ENCODE assay signal across 6 fruit fly cellular contexts in the genomic region with DNA sequence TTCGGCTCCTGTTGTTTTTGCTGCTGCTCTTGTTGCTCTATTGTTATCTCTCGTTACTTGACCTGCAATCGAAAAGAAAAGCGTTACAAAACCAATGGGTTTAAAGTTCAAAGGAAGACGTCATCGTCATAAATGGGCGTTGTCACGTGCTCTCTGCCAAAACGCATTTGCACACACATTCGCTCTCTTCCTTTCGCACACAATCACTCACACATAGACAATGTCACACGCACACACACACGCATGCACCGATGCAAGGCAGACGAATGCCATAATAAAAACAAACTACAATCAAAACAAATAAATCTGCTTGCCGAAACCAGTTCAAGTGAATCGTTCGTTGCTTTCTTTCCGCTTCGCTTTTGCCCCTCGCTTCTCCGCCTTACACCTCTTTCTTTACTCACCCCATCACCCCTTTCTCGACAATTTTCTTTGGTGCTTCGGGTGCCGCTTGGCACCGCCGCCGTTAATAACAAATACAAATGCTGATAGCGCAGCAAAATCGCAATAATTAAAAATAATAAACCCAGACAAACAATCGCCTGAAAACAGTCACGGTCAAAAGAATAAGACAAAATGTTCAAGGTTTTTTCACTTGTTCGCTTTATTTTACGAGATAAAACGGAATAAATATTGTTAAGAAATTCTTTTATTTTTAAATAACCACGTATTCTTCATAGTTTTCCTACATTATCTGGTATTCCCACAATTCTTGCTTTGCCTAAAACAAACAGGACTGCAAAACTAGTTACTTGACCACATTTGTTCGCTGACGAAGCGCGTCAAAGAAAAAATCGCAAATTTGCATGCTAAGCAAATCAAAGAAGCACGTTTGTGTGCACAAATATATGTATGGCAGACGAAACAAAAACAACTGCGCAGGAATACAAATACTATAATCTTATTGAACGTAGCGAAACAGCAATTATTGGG.
TF ChIP-seq lines count a peak whose summit lies in the region.

No protein-coding gene starts in this region.

- TF ChIP-seq CTCF in whole organism, embryonic (GFP tag; optimal IDR thresholded peaks at IDR 0.05; lab: Kevin White, UChicago) = no peak

TF ChIP-seq in whole organism, 6 proteins besides CTCF, POLR2A, EP300 and RAD21:
- TF ChIP-seq pan (optimal IDR thresholded peaks at IDR 0.05; lab: Kevin White, UChicago) = no peak
- TF ChIP-seq psq (optimal IDR thresholded peaks at IDR 0.05; lab: Kevin White, UChicago) = peak; percentile 2

TF ChIP-seq in whole organism, adult, 20 proteins besides CTCF, POLR2A, EP300 and RAD21 (continues in another document):
- TF ChIP-seq cic (GFP tag; optimal IDR thresholded peaks at IDR 0.05; lab: Kevin White, UChicago) (peak; percentile 96), CG7101 (tag; optimal IDR thresholded peaks at IDR 0.05; lab: Kevin White, UChicago) (peak; percentile 90), toe (GFP tag; optimal IDR thresholded peaks at IDR 0.05; lab: Kevin White, UChicago) (no peak), Hr96 (GFP tag; optimal IDR thresholded peaks at IDR 0.05; lab: Kevin White, UChicago) (peak; percentile 60), Crg-1 (GFP tag; optimal IDR thresholded peaks at IDR 0.05; lab: Kevin White, UChicago) (peak; percentile 21), CG14711 (tag; optimal IDR thresholded peaks at IDR 0.05; lab: Kevin White, UChicago) (peak; percentile 84), Clk (GFP tag; optimal IDR thresholded peaks at IDR 0.05; lab: Kevin White, UChicago) (peak; percentile 18), kay (GFP tag; lab: Kevin White, UChicago; ENCODE audit: borderline replicate concordance) (peak; percentile 98), pad (GFP tag; optimal IDR thresholded peaks at IDR 0.05; lab: Kevin White, UChicago) (peak; percentile 30), cnc (optimal IDR thresholded peaks at IDR 0.05; lab: Kevin White, UChicago) (peak in 1 of 2 experiments; percentile 5), tj (GFP tag; optimal IDR thresholded peaks at IDR 0.05; lab: Kevin White, UChicago) (peak; percentile 100), Mnt (GFP tag; optimal IDR thresholded peaks at IDR 0.05; lab: Kevin White, UChicago) (peak; percentile 83), CG5204 (GFP tag; optimal IDR thresholded peaks at IDR 0.05; lab: Kevin White, UChicago) (no peak), CG12768 (GFP tag; optimal IDR thresholded peaks at IDR 0.05; lab: Kevin White, UChicago) (peak; percentile 81), CG33017 (tag; optimal IDR thresholded peaks at IDR 0.05; lab: Kevin White, UChicago) (peak; percentile 91)

TF ChIP-seq in whole organism, embryonic, 481 proteins besides CTCF, POLR2A, EP300 and RAD21 (continues in another document):
- TF ChIP-seq CG2712 (tag; optimal IDR thresholded peaks at IDR 0.05; lab: Kevin White, UChicago) = peak; percentile 16
- TF ChIP-seq Kr (GFP tag; optimal IDR thresholded peaks at IDR 0.05; lab: Kevin White, UChicago) = peak; percentile 37
- no peak for TF ChIP-seq CG2199 (GFP tag; IDR thresholded peaks at IDR 0.05; lab: Robert Waterston, UW)
- TF ChIP-seq CG11695 (GFP tag; IDR thresholded peaks at IDR 0.05; lab: Robert Waterston, UW) = 0 out of 3 replicates have a peak, but pooled peaks have one; percentile 22
- TF ChIP-seq CG10267 (tag; optimal IDR thresholded peaks at IDR 0.05; lab: Kevin White, UChicago) = peak; percentile 4
- TF ChIP-seq lilli (GFP tag; optimal IDR thresholded peaks at IDR 0.05; lab: Kevin White, UChicago) = peak; percentile 49
- TF ChIP-seq Asciz (GFP tag; optimal IDR thresholded peaks at IDR 0.05; lab: Kevin White, UChicago) = peak; percentile 24
- peak; percentile 6 for TF ChIP-seq Usf (GFP tag; optimal IDR thresholded peaks at IDR 0.05; lab: Kevin White, UChicago)
- TF ChIP-seq dysf (GFP tag; IDR thresholded peaks at IDR 0.05; lab: Robert Waterston, UW) = no peak
- no peak for TF ChIP-seq jigr1 (GFP tag; IDR thresholded peaks at IDR 0.05; lab: Robert Waterston, UW)
- TF ChIP-seq CG15479 (GFP tag; optimal IDR thresholded peaks at IDR 0.05; lab: Kevin White, UChicago) = peak; percentile 26
- no peak for TF ChIP-seq yki (optimal IDR thresholded peaks at IDR 0.05; lab: Kevin White, UChicago)
- peak; percentile 88 for TF ChIP-seq lbe (GFP tag; optimal IDR thresholded peaks at IDR 0.05; lab: Kevin White, UChicago)
- peak; percentile 62 for TF ChIP-seq Med (GFP tag; lab: Kevin White, UChicago)
- no peak for TF ChIP-seq Atf3 (GFP tag; optimal IDR thresholded peaks at IDR 0.05; lab: Kevin White, UChicago)
- no peak for TF ChIP-seq CkIIα-i1 (GFP tag; IDR thresholded peaks at IDR 0.05; lab: Robert Waterston, UW)

TF ChIP-seq in whole organism, prepupa, 60 proteins besides CTCF, POLR2A, EP300 and RAD21 (continues in another document):
- TF ChIP-seq Sox102F (GFP tag; optimal IDR thresholded peaks at IDR 0.05; lab: Kevin White, UChicago) (peak; percentile 84), pdm3 (GFP tag; optimal IDR thresholded peaks at IDR 0.05; lab: Kevin White, UChicago) (peak; percentile 82), CG9139 (GFP tag; optimal IDR thresholded peaks at IDR 0.05; lab: Kevin White, UChicago) (no peak), vri (GFP tag; optimal IDR thresholded peaks at IDR 0.05; lab: Kevin White, UChicago) (peak; percentile 90), acj6 (GFP tag; optimal IDR thresholded peaks at IDR 0.05; lab: Kevin White, UChicago) (peak; percentile 77), CG10631 (GFP tag; optimal IDR thresholded peaks at IDR 0.05; lab: Kevin White, UChicago) (peak; percentile 75), CG4318 (GFP tag; optimal IDR thresholded peaks at IDR 0.05; lab: Kevin White, UChicago) (no peak), CG7368 (GFP tag; optimal IDR thresholded peaks at IDR 0.05; lab: Kevin White, UChicago) (peak; percentile 50), CG3032 (tag; optimal IDR thresholded peaks at IDR 0.05; lab: Kevin White, UChicago) (peak; percentile 70), Hr4 (GFP tag; optimal IDR thresholded peaks at IDR 0.05; lab: Kevin White, UChicago) (peak; percentile 92), Met (GFP tag; optimal IDR thresholded peaks at IDR 0.05; lab: Kevin White, UChicago) (peak; percentile 92), Eip78C (GFP tag; lab: Kevin White, UChicago) (peak; percentile 98), CG10669 (GFP tag; optimal IDR thresholded peaks at IDR 0.05; lab: Kevin White, UChicago) (peak; percentile 71), CG8119 (GFP tag; IDR thresholded peaks at IDR 0.05; lab: Robert Waterston, UW) (peak; percentile 87), CG11902 (GFP tag; optimal IDR thresholded peaks at IDR 0.05; lab: Kevin White, UChicago) (peak; percentile 32), CG16779 (tag; optimal IDR thresholded peaks at IDR 0.05; lab: Kevin White, UChicago) (peak; percentile 52), CG6163 (GFP tag; IDR thresholded peaks at IDR 0.05; lab: Robert Waterston, UW) (peak; percentile 70)

TF ChIP-seq in whole organism, pupa, 21 proteins besides CTCF, POLR2A, EP300 and RAD21 (continues in another document):
- TF ChIP-seq gl (tag; optimal IDR thresholded peaks at IDR 0.05; lab: Kevin White, UChicago) (no peak), CG17806 (tag; optimal IDR thresholded peaks at IDR 0.05; lab: Kevin White, UChicago) (peak; percentile 72), Snoo (tag; optimal IDR thresholded peaks at IDR 0.05; lab: Kevin White, UChicago) (peak; percentile 76), Pif1A (GFP tag; optimal IDR thresholded peaks at IDR 0.05; lab: Kevin White, UChicago) (peak; percentile 79), EcR (GFP tag; optimal IDR thresholded peaks at IDR 0.05; lab: Kevin White, UChicago) (peak; percentile 78), CG12605 (GFP tag; IDR thresholded peaks at IDR 0.05; lab: Robert Waterston, UW) (peak; percentile 32; the same call in 1 of the 2 replicates), CG15710 (tag; optimal IDR thresholded peaks at IDR 0.05; lab: Kevin White, UChicago) (peak; percentile 66), rn (GFP tag; IDR thresholded peaks at IDR 0.05; lab: Robert Waterston, UW) (no peak), CG32121 (GFP tag; IDR thresholded peaks at IDR 0.05; lab: Robert Waterston, UW) (peak; percentile 76), fd96Ca (GFP tag; IDR thresholded peaks at IDR 0.05; lab: Robert Waterston, UW) (peak; percentile 67; the same call in 2 of the 3 replicates), CG10348 (GFP tag; IDR thresholded peaks at IDR 0.05; lab: Robert Waterston, UW) (peak; percentile 8; the same call in 1 of the 2 replicates), CG9948 (tag; optimal IDR thresholded peaks at IDR 0.05; lab: Kevin White, UChicago) (peak; percentile 79), Pif1B (GFP tag; optimal IDR thresholded peaks at IDR 0.05; lab: Kevin White, UChicago) (peak; percentile 80), CG4496 (GFP tag; IDR thresholded peaks at IDR 0.05; lab: Robert Waterston, UW) (peak; percentile 71; the same call in 2 of the 3 replicates), CG13204 (GFP tag; optimal IDR thresholded peaks at IDR 0.05; lab: Kevin White, UChicago) (no peak), CG8159 (tag; optimal IDR thresholded peaks at IDR 0.05; lab: Kevin White, UChicago) (peak; percentile 76), Ets98B (GFP tag; IDR thresholded peaks at IDR 0.05; lab: Robert Waterston, UW) (peak; percentile 66)

TF ChIP-seq in whole organism, wandering third instar larva, 38 proteins besides CTCF, POLR2A, EP300 and RAD21 (continues in another document):
- peak; percentile 34 for TF ChIP-seq Vsx2 (GFP tag; optimal IDR thresholded peaks at IDR 0.05; lab: Kevin White, UChicago; ENCODE audit: partially characterized antibody)
- peak; percentile 82 for TF ChIP-seq HLH106 (tag; optimal IDR thresholded peaks at IDR 0.05; lab: Kevin White, UChicago)
- peak; percentile 89 for TF ChIP-seq br (GFP tag; optimal IDR thresholded peaks at IDR 0.05; lab: Kevin White, UChicago)
- peak; percentile 61 for TF ChIP-seq tai (GFP tag; optimal IDR thresholded peaks at IDR 0.05; lab: Kevin White, UChicago)
- no peak for TF ChIP-seq sage (GFP tag; optimal IDR thresholded peaks at IDR 0.05; lab: Kevin White, UChicago)
- peak; percentile 77 for TF ChIP-seq CrebA (GFP tag; optimal IDR thresholded peaks at IDR 0.05; lab: Kevin White, UChicago; ENCODE audit: borderline replicate concordance)
- no peak for TF ChIP-seq sv (GFP tag; optimal IDR thresholded peaks at IDR 0.05; lab: Kevin White, UChicago)
- TF ChIP-seq woc (GFP tag; optimal IDR thresholded peaks at IDR 0.05; lab: Kevin White, UChicago) = peak; percentile 88
- no peak for TF ChIP-seq Hr78 (GFP tag; optimal IDR thresholded peaks at IDR 0.05; lab: Kevin White, UChicago)
- TF ChIP-seq pan (optimal IDR thresholded peaks at IDR 0.05; lab: Kevin White, UChicago) = no peak
- no peak for TF ChIP-seq Mio (GFP tag; optimal IDR thresholded peaks at IDR 0.05; lab: Kevin White, UChicago)
- peak; percentile 74 for TF ChIP-seq CG32264 (GFP tag; optimal IDR thresholded peaks at IDR 0.05; lab: Kevin White, UChicago)
- TF ChIP-seq CG9705 (GFP tag; optimal IDR thresholded peaks at IDR 0.05; lab: Kevin White, UChicago) = peak; percentile 8
- peak; percentile 94 for TF ChIP-seq h (GFP tag; optimal IDR thresholded peaks at IDR 0.05; lab: Kevin White, UChicago)
- TF ChIP-seq rgr (GFP tag; optimal IDR thresholded peaks at IDR 0.05; lab: Kevin White, UChicago) = peak; percentile 93
- TF ChIP-seq dmrt93B (GFP tag; optimal IDR thresholded peaks at IDR 0.05; lab: Kevin White, UChicago) = peak; percentile 75
- peak; percentile 89 for TF ChIP-seq ey (GFP tag; optimal IDR thresholded peaks at IDR 0.05; lab: Kevin White, UChicago)
- TF ChIP-seq Hnf4 (GFP tag; optimal IDR thresholded peaks at IDR 0.05; lab: Kevin White, UChicago) = peak; percentile 83
- no peak for TF ChIP-seq Abd-B (GFP tag; optimal IDR thresholded peaks at IDR 0.05; lab: Kevin White, UChicago)
